Fruit fly (Drosophila melanogaster): ENCODE measurements around the gene Reepl1.
A peak's percentile ranks its signal among the peaks of the same experiment; 100 is the strongest.

Reepl1 gene

DNA sequence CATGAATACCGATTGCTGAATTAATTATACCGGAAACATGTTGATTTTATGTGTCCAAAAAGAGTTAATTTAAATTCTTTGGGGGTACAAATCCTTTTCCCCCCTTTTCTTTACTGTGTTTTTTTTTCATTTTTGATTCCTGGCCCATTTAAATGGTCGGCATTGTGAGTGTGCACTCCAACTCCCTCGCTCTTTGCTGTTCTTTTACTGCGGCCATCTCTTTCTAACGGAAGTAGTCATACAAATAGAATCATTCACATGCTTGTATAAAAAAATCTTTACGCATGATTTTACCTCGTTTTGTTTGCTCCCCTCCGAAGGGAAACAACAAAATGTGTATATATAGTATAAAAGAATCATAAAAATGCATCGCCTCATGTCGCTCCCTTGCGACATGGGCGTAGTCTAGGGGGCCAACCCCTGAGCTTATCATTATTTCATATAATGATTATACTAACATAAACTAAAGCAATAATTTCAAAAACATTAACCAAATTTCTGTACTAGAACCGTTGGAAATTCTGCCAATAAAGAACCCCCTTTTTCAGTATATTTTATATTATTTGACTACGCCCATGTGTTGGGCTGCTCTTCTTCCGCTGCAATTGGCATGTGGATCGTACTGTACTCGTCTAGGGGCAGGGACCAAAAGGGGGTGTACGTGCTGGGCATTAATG lies 44.3 kb upstream of the Reepl1 start:
- TF ChIP-seq foxo (GFP tag; optimal IDR thresholded peaks at IDR 0.05) (peak in 1 of 2 experiments; percentile 47), N (GFP tag; optimal IDR thresholded peaks at IDR 0.05) (no peak), Hr83 (GFP tag; optimal IDR thresholded peaks at IDR 0.05; ENCODE audit: poor library complexity, severe bottlenecking) (no peak), brk (GFP tag; optimal IDR thresholded peaks at IDR 0.05) (no peak), Myc (optimal IDR thresholded peaks at IDR 0.05) (no peak), lola (GFP tag; optimal IDR thresholded peaks at IDR 0.05) (no peak), Rel (GFP tag; optimal IDR thresholded peaks at IDR 0.05) (no peak), Rel (tag; optimal IDR thresholded peaks at IDR 0.05) (no peak), dl (GFP tag; optimal IDR thresholded peaks at IDR 0.05; ENCODE audit: insufficient read depth in 1 of 2, partially characterized antibody in 2 of 2) (no peak), Dfd (GFP tag; optimal IDR thresholded peaks at IDR 0.05) (no peak), usp (GFP tag; optimal IDR thresholded peaks at IDR 0.05) (no peak), Abd-B (GFP tag; optimal IDR thresholded peaks at IDR 0.05) (no peak), rgr (GFP tag; optimal IDR thresholded peaks at IDR 0.05) (peak; percentile 27), fru (GFP tag; optimal IDR thresholded peaks at IDR 0.05) (peak; percentile 40), pan (optimal IDR thresholded peaks at IDR 0.05) (no peak), CrebA (GFP tag; optimal IDR thresholded peaks at IDR 0.05; ENCODE audit: borderline replicate concordance) (no peak), Sp1 (GFP tag; optimal IDR thresholded peaks at IDR 0.05) (peak; percentile 34), woc (GFP tag; optimal IDR thresholded peaks at IDR 0.05) (no peak), dmrt93B (GFP tag; optimal IDR thresholded peaks at IDR 0.05) (no peak), OdsH (GFP tag; optimal IDR thresholded peaks at IDR 0.05) (peak; percentile 3), ey (GFP tag; optimal IDR thresholded peaks at IDR 0.05) (peak; percentile 4), Vsx2 (GFP tag; optimal IDR thresholded peaks at IDR 0.05; ENCODE audit: partially characterized antibody) (no peak), sv (GFP tag; optimal IDR thresholded peaks at IDR 0.05) (peak; percentile 57), Hr78 (GFP tag; optimal IDR thresholded peaks at IDR 0.05) (no peak), br (GFP tag; optimal IDR thresholded peaks at IDR 0.05) (no peak), GATAd (GFP tag; optimal IDR thresholded peaks at IDR 0.05) (no peak), sage (GFP tag; optimal IDR thresholded peaks at IDR 0.05) (no peak), tai (GFP tag; optimal IDR thresholded peaks at IDR 0.05) (no peak), CG32264 (GFP tag; optimal IDR thresholded peaks at IDR 0.05) (no peak), h (GFP tag; optimal IDR thresholded peaks at IDR 0.05) (peak; percentile 53), Hnf4 (GFP tag; optimal IDR thresholded peaks at IDR 0.05) (no peak), Mio (GFP tag; optimal IDR thresholded peaks at IDR 0.05) (no peak), dsf (GFP tag; optimal IDR thresholded peaks at IDR 0.05; ENCODE audit: borderline replicate concordance) (no peak), Dif (GFP tag; optimal IDR thresholded peaks at IDR 0.05; ENCODE audit: partially characterized antibody) (no peak), CG9705 (GFP tag; optimal IDR thresholded peaks at IDR 0.05) (peak; percentile 0), psq (GFP tag; optimal IDR thresholded peaks at IDR 0.05) (peak; percentile 8), Jra (GFP tag; optimal IDR thresholded peaks at IDR 0.05) (no peak), HLH106 (tag; optimal IDR thresholded peaks at IDR 0.05) (peak; percentile 49), jim (GFP tag; optimal IDR thresholded peaks at IDR 0.05) (no peak)

DNA sequence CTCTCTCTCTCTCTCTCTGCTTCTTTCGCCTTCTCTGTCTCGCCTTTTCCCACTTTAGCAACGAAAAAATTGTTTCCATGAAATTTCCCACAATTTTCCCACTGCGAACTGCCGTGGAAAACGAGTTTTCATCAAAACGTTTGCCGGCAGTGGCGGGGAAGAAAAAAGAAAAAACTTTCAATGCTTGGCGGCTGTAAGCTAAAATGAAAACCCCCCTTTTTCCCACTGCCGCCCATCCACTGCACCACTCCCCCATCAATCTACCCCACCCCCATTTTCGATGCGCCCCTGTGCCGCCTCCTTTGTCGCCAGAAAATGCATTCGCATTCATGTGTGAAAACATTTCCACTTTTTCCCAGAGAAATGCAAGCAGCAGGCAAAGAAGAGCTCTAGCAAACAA lies 41.3 kb upstream of the Reepl1 start:
- TF ChIP-seq ey (GFP tag; optimal IDR thresholded peaks at IDR 0.05): no peak
- no peak for TF ChIP-seq sage (GFP tag; optimal IDR thresholded peaks at IDR 0.05)
- TF ChIP-seq Sp1 (GFP tag; optimal IDR thresholded peaks at IDR 0.05): no peak

DNA sequence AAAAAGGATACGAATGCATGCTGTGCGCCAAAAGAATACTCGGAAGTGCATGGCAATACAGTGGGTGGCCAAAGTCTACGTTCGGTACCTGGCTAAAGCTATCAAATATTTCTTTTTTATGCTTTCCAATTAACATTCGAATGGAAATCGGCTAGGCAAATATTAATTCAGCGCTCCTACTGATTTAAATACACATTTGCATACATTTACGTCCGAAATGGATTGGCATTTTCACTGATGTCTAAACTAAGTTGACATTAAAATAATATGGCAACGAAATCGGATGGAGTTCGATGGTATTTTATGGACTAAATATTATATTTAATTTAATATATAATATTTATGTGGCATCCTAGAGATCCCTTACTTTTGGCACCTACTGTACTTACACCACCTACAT lies 30.0 kb upstream of the Reepl1 start:
- no peak for TF ChIP-seq ey (GFP tag; optimal IDR thresholded peaks at IDR 0.05)
- TF ChIP-seq HLH106 (tag; optimal IDR thresholded peaks at IDR 0.05): peak; percentile 12

Measured in whole organism, wandering third instar larva.